Fruit fly (Drosophila melanogaster) whole organism, embryonic: ENCODE results near the gene CG6236.
A peak's percentile ranks its signal among the peaks of the same experiment; 100 is the strongest.

Experiments used
- Abd-B ChIP-seq: fragments of 200-800 bp; sonication (Bioruptor generic); optimal IDR thresholded peaks from 2 replicates; lab custom pipeline; 2018; ENCODE audit warnings: missing biosample characterization, mild to moderate bottlenecking, missing genetic modification characterization, moderate library complexity
- B-H1 ChIP-seq: fragments of 200-800 bp; sonication (Bioruptor generic); IDR thresholded peaks from 3 replicates; pipeline ENCODE4 v1.3.6; 2022; ENCODE audit warnings: missing biosample characterization, missing genetic modification characterization
- C15 ChIP-seq: fragments of 200-800 bp; sonication (Bioruptor generic); IDR thresholded peaks from 3 replicates; pipeline ENCODE4 v1.3.6; 2022; ENCODE audit warnings: missing biosample characterization, missing genetic modification characterization
- CG11093 ChIP-seq: fragments of 200-800 bp; sonication (Bioruptor generic); IDR thresholded peaks from 3 replicates; pipeline ENCODE4 v1.3.6; 2022; ENCODE audit warnings: missing biosample characterization, missing genetic modification characterization
- CG12219 ChIP-seq: fragments of 200-800 bp; sonication (Bioruptor generic); optimal IDR thresholded peaks from 3 replicates; lab custom pipeline; 2018; ENCODE audit warnings: missing biosample characterization, mild to moderate bottlenecking, missing genetic modification characterization
- CG13624 ChIP-seq: fragments of 200-800 bp; sonication (Bioruptor generic); optimal IDR thresholded peaks from 2 replicates; lab custom pipeline; 2016; ENCODE audit warnings: missing biosample characterization, missing genetic modification characterization
- CG13894 ChIP-seq: fragments of 200-800 bp; sonication (Bioruptor generic); optimal IDR thresholded peaks from 3 replicates; lab custom pipeline; 2018; ENCODE audit warnings: missing biosample characterization, mild to moderate bottlenecking, missing genetic modification characterization, moderate library complexity
- CG17568 ChIP-seq: fragments of 200-800 bp; sonication (Bioruptor generic); optimal IDR thresholded peaks from 2 replicates; lab custom pipeline; 2018; ENCODE audit warnings: missing biosample characterization, mild to moderate bottlenecking, missing genetic modification characterization, moderate library complexity
- CG17612 ChIP-seq: fragments of 200-800 bp; sonication (Bioruptor generic); IDR thresholded peaks from 2 replicates; pipeline ENCODE4 v1.3.6; 2022; ENCODE audit warnings: missing biosample characterization, missing genetic modification characterization
- CG1792 ChIP-seq: fragments of 200-800 bp; sonication (Bioruptor generic); optimal IDR thresholded peaks from 2 replicates; lab custom pipeline; 2016; ENCODE audit warnings: missing biosample characterization, missing genetic modification characterization
- CG1832 ChIP-seq: fragments of 200-800 bp; sonication (Bioruptor generic); optimal IDR thresholded peaks from 2 replicates; lab custom pipeline; 2017; ENCODE audit warnings: missing biosample characterization, mild to moderate bottlenecking, missing genetic modification characterization, inconsistent platforms
- CG2875 ChIP-seq: fragments of 200-800 bp; sonication (Bioruptor generic); optimal IDR thresholded peaks from 2 replicates; lab custom pipeline; 2017; ENCODE audit warnings: missing biosample characterization, mild to moderate bottlenecking, missing genetic modification characterization, missing genetic modification reagents
- CG32532 ChIP-seq: fragments of 200-800 bp; sonication (Bioruptor generic); IDR thresholded peaks from 2 replicates; pipeline ENCODE4 v1.3.6; 2022; ENCODE audit warnings: missing biosample characterization, missing genetic modification characterization
- CG34224 ChIP-seq: fragments of 200-800 bp; sonication (Bioruptor generic); IDR thresholded peaks from 3 replicates; pipeline ENCODE4 v1.3.6; 2022; ENCODE audit warnings: missing biosample characterization, missing genetic modification characterization; ENCODE audit not compliant: partially characterized antibody
- CG4707 ChIP-seq: fragments of 200-800 bp; sonication (Bioruptor generic); optimal IDR thresholded peaks from 2 replicates; lab custom pipeline; 2018; ENCODE audit warnings: missing biosample characterization, mild to moderate bottlenecking, missing genetic modification characterization, moderate library complexity
- CG5245 ChIP-seq: fragments of 200-800 bp; sonication (Bioruptor generic); optimal IDR thresholded peaks from 3 replicates; lab custom pipeline; 2016; ENCODE audit warnings: missing biosample characterization, missing genetic modification characterization
- CG6689 ChIP-seq: fragments of 200-800 bp; sonication (Bioruptor generic); IDR thresholded peaks from 2 replicates; pipeline ENCODE4 v1.3.6; 2022; ENCODE audit warnings: missing biosample characterization, missing genetic modification characterization
- CG6765 ChIP-seq: fragments of 200-800 bp; sonication (Bioruptor generic); optimal IDR thresholded peaks from 3 replicates; lab custom pipeline; 2017; ENCODE audit warnings: missing biosample characterization, mild to moderate bottlenecking, missing genetic modification characterization
- CG7839 ChIP-seq: fragments of 200-800 bp; sonication (Bioruptor generic); optimal IDR thresholded peaks from 3 replicates; lab custom pipeline; 2018; ENCODE audit warnings: missing biosample characterization, mild to moderate bottlenecking, missing genetic modification characterization, moderate library complexity
- CG9797 ChIP-seq: fragments of 200-800 bp; sonication (Bioruptor generic); optimal IDR thresholded peaks from 3 replicates; lab custom pipeline; 2018; ENCODE audit warnings: missing biosample characterization, mild to moderate bottlenecking, missing genetic modification characterization
- CHES-1-like ChIP-seq: fragments of 200-800 bp; sonication (Bioruptor generic); optimal IDR thresholded peaks from 2 replicates; lab custom pipeline; 2016; ENCODE audit warnings: missing biosample characterization, missing genetic modification characterization
- CTCF ChIP-seq: fragments of 200-800 bp; sonication (Bioruptor generic); optimal IDR thresholded peaks from 2 replicates; lab custom pipeline; 2017; ENCODE audit warnings: missing biosample characterization, mild to moderate bottlenecking, missing genetic modification characterization, moderate library complexity
- CrebB ChIP-seq: fragments of 200-800 bp; sonication (Bioruptor generic); optimal IDR thresholded peaks from 3 replicates; lab custom pipeline; 2018; ENCODE audit warnings: missing biosample characterization, mild to moderate bottlenecking, missing genetic modification characterization
- Dek ChIP-seq: fragments of 200-800 bp; sonication (Bioruptor generic); optimal IDR thresholded peaks from 3 replicates; lab custom pipeline; 2019; ENCODE audit warnings: missing biosample characterization, mild to moderate bottlenecking, missing genetic modification characterization, moderate library complexity
- E2f1 ChIP-seq: fragments of 200-800 bp; sonication (Bioruptor generic); IDR thresholded peaks from 2 replicates; pipeline ENCODE4 v1.3.6; 2022; ENCODE audit warnings: missing biosample characterization, missing genetic modification characterization
- Fer1 ChIP-seq: fragments of 200-800 bp; sonication (Bioruptor generic); optimal IDR thresholded peaks from 2 replicates; lab custom pipeline; 2017; ENCODE audit warnings: missing biosample characterization, mild to moderate bottlenecking, missing genetic modification characterization
- HLHmδ ChIP-seq: fragments of 200-800 bp; sonication (Bioruptor generic); optimal IDR thresholded peaks from 2 replicates; lab custom pipeline; 2018; ENCODE audit warnings: missing biosample characterization, mild to moderate bottlenecking, missing genetic modification characterization, moderate library complexity
- HmgZ ChIP-seq: fragments of 200-800 bp; sonication (Bioruptor generic); optimal IDR thresholded peaks from 2 replicates; lab custom pipeline; 2018; ENCODE audit warnings: missing biosample characterization, mild to moderate bottlenecking, missing genetic modification characterization
- NK7.1 ChIP-seq: fragments of 200-800 bp; sonication (Bioruptor generic); optimal IDR thresholded peaks from 3 replicates; lab custom pipeline; 2016; ENCODE audit warnings: missing biosample characterization, missing genetic modification characterization
- Oli ChIP-seq: fragments of 200-800 bp; sonication (Bioruptor generic); optimal IDR thresholded peaks from 2 replicates; lab custom pipeline; 2018; ENCODE audit warnings: missing biosample characterization, mild to moderate bottlenecking, missing genetic modification characterization, moderate library complexity
- PHDP ChIP-seq: fragments of 200-800 bp; sonication (Bioruptor generic); optimal IDR thresholded peaks from 3 replicates; lab custom pipeline; 2018; ENCODE audit warnings: missing biosample characterization, mild to moderate bottlenecking, missing genetic modification characterization, moderate library complexity
- Sin3A ChIP-seq: fragments of >200 bp; optimal IDR thresholded peaks from 2 replicates; lab custom pipeline; 2018
- Xrp1 ChIP-seq: fragments of 200-800 bp; sonication (Bioruptor generic); IDR thresholded peaks from 2 replicates; pipeline ENCODE4 v1.3.6; 2022; ENCODE audit warnings: missing biosample characterization, missing genetic modification characterization
- YL-1 ChIP-seq: fragments of 200-800 bp; sonication (Bioruptor generic); optimal IDR thresholded peaks from 3 replicates; lab custom pipeline; 2017; ENCODE audit warnings: missing biosample characterization, mild to moderate bottlenecking, missing genetic modification characterization
- ash1 ChIP-seq: fragments of 200-800 bp; sonication (Bioruptor generic); optimal IDR thresholded peaks from 2 replicates; lab custom pipeline; 2018; ENCODE audit warnings: missing biosample characterization, mild to moderate bottlenecking, missing genetic modification characterization
- cg ChIP-seq: fragments of 200-800 bp; sonication (Bioruptor generic); optimal IDR thresholded peaks from 3 replicates; lab custom pipeline; 2019; ENCODE audit warnings: missing biosample characterization, mild to moderate bottlenecking, missing genetic modification characterization, moderate library complexity
- danr ChIP-seq: fragments of 200-800 bp; sonication (Bioruptor generic); IDR thresholded peaks from 2 replicates; pipeline ENCODE4 v1.3.6; 2022; ENCODE audit warnings: missing biosample characterization, missing genetic modification characterization
- dimm ChIP-seq: fragments of 200-800 bp; sonication (Bioruptor generic); IDR thresholded peaks from 2 replicates; pipeline ENCODE4 v1.3.6; 2022; ENCODE audit warnings: missing biosample characterization, missing genetic modification characterization
- gcm ChIP-seq: fragments of 200-800 bp; sonication (Bioruptor generic); optimal IDR thresholded peaks from 2 replicates; lab custom pipeline; 2019; ENCODE audit warnings: missing biosample characterization, mild to moderate bottlenecking, missing genetic modification characterization, moderate library complexity
- grn ChIP-seq: fragments of 200-800 bp; sonication (Bioruptor generic); optimal IDR thresholded peaks from 3 replicates; lab custom pipeline; 2017; ENCODE audit warnings: missing biosample characterization, missing genetic modification characterization
- klu ChIP-seq: fragments of 200-800 bp; sonication (Bioruptor generic); IDR thresholded peaks from 2 replicates; pipeline ENCODE4 v1.3.6; 2022; ENCODE audit warnings: missing biosample characterization, missing genetic modification characterization
- nmo ChIP-seq: fragments of 200-800 bp; sonication (Bioruptor generic); optimal IDR thresholded peaks from 2 replicates; lab custom pipeline; 2018; ENCODE audit warnings: missing biosample characterization, mild to moderate bottlenecking, missing genetic modification characterization, moderate library complexity
- pan ChIP-seq, 4 experiments: fragments of >200 bp in 3 of 4; fragments of 200-800 bp in 1 of 4; sonication (Bioruptor generic) in 1 of 4; optimal IDR thresholded peaks in 3 of 4; IDR thresholded peaks in 1 of 4; 2 replicates each; pipeline versions ENCODE4 v1.3.6 to Lab custom; 2017 to 2022; ENCODE audit warnings: missing biosample characterization in 2 of 4, missing genetic modification characterization in 2 of 4, mixed read lengths in 1 of 4
- phol ChIP-seq: fragments of 200-800 bp; sonication (Bioruptor generic); optimal IDR thresholded peaks from 3 replicates; lab custom pipeline; 2018; ENCODE audit warnings: missing biosample characterization, mild to moderate bottlenecking, missing genetic modification characterization, moderate library complexity
- pnt ChIP-seq: fragments of 200-800 bp; sonication (Bioruptor generic); optimal IDR thresholded peaks from 3 replicates; lab custom pipeline; 2016; ENCODE audit warnings: missing biosample characterization, missing genetic modification characterization
- salm ChIP-seq: fragments of 200-800 bp; sonication (Bioruptor generic); optimal IDR thresholded peaks from 2 replicates; lab custom pipeline; 2018; ENCODE audit warnings: missing biosample characterization, mild to moderate bottlenecking, missing genetic modification characterization
- so ChIP-seq: fragments of 200-800 bp; sonication (Bioruptor generic); IDR thresholded peaks from 3 replicates; pipeline ENCODE4 v1.3.6; 2022; ENCODE audit warnings: missing biosample characterization, missing genetic modification characterization
- sqz ChIP-seq: fragments of 200-800 bp; sonication (Bioruptor generic); optimal IDR thresholded peaks from 3 replicates; lab custom pipeline; 2018; ENCODE audit warnings: missing biosample characterization, mild to moderate bottlenecking, missing genetic modification characterization
- sug ChIP-seq: fragments of 200-800 bp; optimal IDR thresholded peaks from 2 replicates; lab custom pipeline; 2019; ENCODE audit warnings: missing biosample characterization, mild to moderate bottlenecking, missing genetic modification characterization, moderate library complexity
- twi ChIP-seq: fragments of 200-800 bp; optimal IDR thresholded peaks from 2 replicates; lab custom pipeline; 2019; ENCODE audit warnings: missing biosample characterization, mild to moderate bottlenecking, missing genetic modification characterization, moderate library complexity
- unpg ChIP-seq: fragments of 200-800 bp; sonication (Bioruptor generic); optimal IDR thresholded peaks from 3 replicates; lab custom pipeline; 2018; ENCODE audit warnings: missing biosample characterization, mild to moderate bottlenecking, missing genetic modification characterization, moderate library complexity
- vvl ChIP-seq: fragments of 200-800 bp; sonication (Bioruptor generic); IDR thresholded peaks from 2 replicates; pipeline ENCODE4 v1.3.6; 2022; ENCODE audit warnings: missing biosample characterization, missing genetic modification characterization
- wdn ChIP-seq: fragments of 200-800 bp; sonication (Bioruptor generic); IDR thresholded peaks from 2 replicates; pipeline ENCODE4 v1.3.6; 2022; ENCODE audit warnings: missing biosample characterization, missing genetic modification characterization

CG6236 gene

DNA sequence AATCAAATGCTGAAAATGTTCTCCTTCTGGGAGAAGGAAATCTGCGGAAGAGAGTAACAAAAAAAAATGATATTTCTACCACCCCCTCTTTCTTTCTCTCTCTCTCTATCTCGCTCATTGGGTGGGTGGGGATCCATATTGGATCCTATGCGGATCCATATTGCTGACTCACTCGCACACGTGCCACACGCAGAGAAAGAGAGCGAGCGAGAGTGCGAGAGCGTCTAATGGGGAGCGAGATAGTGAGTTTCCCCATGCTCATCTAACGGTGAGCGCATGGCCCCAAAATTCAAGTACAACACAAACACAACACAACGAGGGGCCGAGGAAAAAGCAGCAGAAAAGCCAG lies 41.4 kb downstream of the CG6236 start (continued):
- no peak for TF ChIP-seq CG2875 (GFP tag; lab: Kevin White, UChicago)
- peak; percentile 1 for TF ChIP-seq grn (GFP tag; lab: Kevin White, UChicago)
- TF ChIP-seq CG7839 (tag; lab: Kevin White, UChicago), result no peak
- TF ChIP-seq CG1832 (GFP tag; lab: Kevin White, UChicago), result peak; percentile 87
- no peak for TF ChIP-seq ash1 (GFP tag; lab: Kevin White, UChicago)
- no peak for TF ChIP-seq PHDP (tag; lab: Kevin White, UChicago)
- TF ChIP-seq Fer1 (GFP tag; lab: Kevin White, UChicago), result peak; percentile 37
- TF ChIP-seq Abd-B (GFP tag; lab: Kevin White, UChicago), result no peak
- no peak for TF ChIP-seq E2f1 (GFP tag; lab: Robert Waterston, UW)
- TF ChIP-seq HLHmδ, result peak; percentile 50
- no peak for TF ChIP-seq CG11093
- peak; percentile 30 for TF ChIP-seq gcm (GFP tag; lab: Kevin White, UChicago)
- TF ChIP-seq phol, result peak; percentile 53
- peak; percentile 19 for TF ChIP-seq CG6765 (GFP tag; lab: Kevin White, UChicago)
- no peak for TF ChIP-seq so (GFP tag; lab: Robert Waterston, UW)
- TF ChIP-seq sqz (GFP tag; lab: Kevin White, UChicago), result peak; percentile 82
- no peak for TF ChIP-seq danr
- TF ChIP-seq salm (tag; lab: Kevin White, UChicago), result no peak
- no peak for TF ChIP-seq C15
- no peak for TF ChIP-seq YL-1 (GFP tag; lab: Kevin White, UChicago)
- no peak for TF ChIP-seq CG17612 (GFP tag; lab: Robert Waterston, UW)
- no peak for TF ChIP-seq CG9797 (GFP tag; lab: Kevin White, UChicago)
- no peak for TF ChIP-seq CG13894 (tag; lab: Kevin White, UChicago)
- TF ChIP-seq pnt (GFP tag; lab: Kevin White, UChicago), result no peak
- TF ChIP-seq CG6689 (GFP tag; lab: Robert Waterston, UW), result no peak
- TF ChIP-seq CG12219 (GFP tag; lab: Kevin White, UChicago), result peak; percentile 35
- peak; percentile 30 for TF ChIP-seq HmgZ (tag; lab: Kevin White, UChicago)
- no peak for TF ChIP-seq NK7.1 (GFP tag; lab: Kevin White, UChicago)
- TF ChIP-seq Dek (tag; lab: Kevin White, UChicago), result no peak
- peak; percentile 96 for TF ChIP-seq sug (tag; lab: Kevin White, UChicago)
- no peak for TF ChIP-seq CTCF (GFP tag; lab: Kevin White, UChicago)
- TF ChIP-seq Sin3A (lab: Kevin White, UChicago), result no peak
- TF ChIP-seq unpg (GFP tag; lab: Kevin White, UChicago), result no peak
- TF ChIP-seq vvl, result no peak
- no peak for TF ChIP-seq Oli (tag; lab: Kevin White, UChicago)
- no peak for TF ChIP-seq pan (optimal IDR thresholded peaks at IDR 0.05; lab: Kevin White, UChicago)
- no peak for TF ChIP-seq pan (GFP tag; optimal IDR thresholded peaks at IDR 0.05 in 1 of 2, IDR thresholded peaks at IDR 0.05 in 1 of 2)
- no peak for TF ChIP-seq CrebB (tag; lab: Kevin White, UChicago)
- TF ChIP-seq CG5245, result no peak
- TF ChIP-seq CG1792 (GFP tag; lab: Kevin White, UChicago), result no peak
- TF ChIP-seq CG32532 (GFP tag; lab: Robert Waterston, UW), result no peak
- TF ChIP-seq CG34224 (GFP tag; lab: Robert Waterston, UW), result no peak
- no peak for TF ChIP-seq klu (GFP tag; lab: Robert Waterston, UW)
- no peak for TF ChIP-seq B-H1
- TF ChIP-seq CHES-1-like (GFP tag; lab: Kevin White, UChicago), result no peak
- TF ChIP-seq nmo (GFP tag; lab: Kevin White, UChicago), result no peak
- TF ChIP-seq dimm (GFP tag; lab: Robert Waterston, UW), result no peak
- TF ChIP-seq CG4707 (GFP tag; lab: Kevin White, UChicago), result peak; percentile 1
- TF ChIP-seq CG13624, result no peak
- TF ChIP-seq cg (GFP tag; lab: Kevin White, UChicago), result peak; percentile 48
- TF ChIP-seq CG17568, result no peak
- no peak for TF ChIP-seq twi
- TF ChIP-seq wdn (GFP tag; lab: Robert Waterston, UW), result no peak
- no peak for TF ChIP-seq Xrp1
